Worm (Caenorhabditis elegans): ENCODE data around the gene bus-5.

ce11 chrX:2140610-2141009 is 27.7 kb upstream of the bus-5 start:
- TF ChIP-seq nhr-27 (tag; optimal IDR thresholded peaks at IDR 0.05) (no peak), lir-1 (GFP tag; conservative IDR thresholded peaks at IDR 0.05) (no peak), pbrm-1 (GFP tag; IDR thresholded peaks at IDR 0.05) (no peak), sdz-38 (tag; optimal IDR thresholded peaks at IDR 0.05) (no peak), madf-8 (GFP tag; conservative IDR thresholded peaks at IDR 0.05) (no peak), repo-1 (tag; optimal IDR thresholded peaks at IDR 0.05) (no peak)
